Worm (Caenorhabditis elegans) whole organism, L4/young adult: ENCODE data around the gene dpy-11.
A peak's percentile ranks its signal among the peaks of the same experiment; 100 is the strongest.

Experiments used
- W03F9.2 ChIP-seq: fragments of 150-350 bp; optimal IDR thresholded peaks from 2 replicates; lab custom pipeline; 2014; ENCODE audit warnings: missing biosample characterization, missing genetic modification characterization
- dao-5 ChIP-seq: sonication (generic microtip); optimal IDR thresholded peaks from 2 replicates; lab custom pipeline; 2016; ENCODE audit warnings: missing genotype, missing genetic modification characterization, moderate library complexity, missing compliant biosample characterization
- him-1 ChIP-seq: sonication (generic microtip); optimal IDR thresholded peaks from 2 replicates; lab custom pipeline; 2016; ENCODE audit warnings: missing genotype, missing genetic modification reagents, missing genetic modification characterization, missing compliant biosample characterization

The dpy-11 gene

DNA sequence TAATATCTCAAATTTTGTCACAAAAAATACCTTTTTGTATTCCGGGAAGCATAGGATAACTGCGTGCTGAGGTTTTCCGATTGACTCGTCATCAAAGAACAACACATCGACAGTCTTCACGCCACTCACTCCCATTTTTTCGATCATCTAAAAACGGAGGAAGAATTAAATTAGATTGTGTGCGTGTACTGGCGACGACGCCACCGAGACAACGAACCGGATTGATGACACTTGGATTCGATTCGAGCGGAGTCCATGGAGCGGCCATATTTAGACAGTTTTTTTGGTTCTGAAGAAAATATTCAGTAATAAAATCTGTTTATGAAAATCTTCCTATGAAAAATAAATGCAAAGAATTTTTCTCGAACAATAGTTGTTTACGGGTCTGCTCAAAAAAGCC is 3.9 kb downstream of the dpy-11 start, which contains the start of gene ubh-1:
Gene ubh-1 (minus strand): TSS at position 289 of the 400 bp plus-strand sequence.
- TF ChIP-seq dao-5: no peak
- TF ChIP-seq W03F9.2: no peak

DNA sequence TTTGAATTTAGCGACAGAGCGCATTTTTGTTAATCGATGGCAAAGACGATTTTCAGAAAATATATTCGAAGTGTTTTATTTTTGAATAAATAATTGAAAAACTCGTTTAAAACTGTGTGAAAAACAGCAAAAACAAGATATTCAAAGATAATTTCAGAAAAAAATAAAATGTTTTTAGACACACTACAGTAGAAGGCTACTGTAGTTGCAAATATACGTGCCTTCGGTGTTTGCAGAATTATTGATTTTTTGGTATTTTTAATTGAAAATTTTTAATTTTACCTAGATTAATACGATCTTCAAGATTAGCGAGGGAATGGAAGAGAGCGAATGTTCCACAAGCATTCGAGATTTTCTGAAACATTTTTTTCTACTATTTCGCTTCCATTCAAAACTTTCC is 4.4 kb downstream of the dpy-11 start:
- no peak for TF ChIP-seq him-1
- TF ChIP-seq W03F9.2: no peak
- TF ChIP-seq dao-5: no peak

DNA sequence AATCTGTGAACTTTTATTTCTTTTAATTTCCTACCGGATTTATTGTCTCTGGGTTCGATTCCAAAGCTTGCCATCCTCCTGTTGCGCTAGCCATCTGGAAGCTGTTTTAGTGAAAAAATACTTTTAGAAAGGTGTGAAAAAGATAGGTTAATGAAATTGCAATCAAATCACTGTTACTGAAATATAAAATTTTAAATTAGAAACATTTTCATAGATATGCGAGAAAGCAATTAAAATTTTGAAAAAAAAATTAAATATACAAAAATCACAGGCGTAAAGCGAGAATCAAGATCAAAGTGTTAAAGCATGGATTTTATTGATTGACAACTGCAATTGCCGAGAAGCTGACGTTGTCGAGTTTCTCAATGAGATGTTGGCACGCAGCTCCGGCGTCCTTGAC is 5.3 kb downstream of the dpy-11 start, which contains the start of gene ubh-2:
Gene ubh-2 (minus strand): TSS at position 101 of the 400 bp plus-strand sequence.
- TF ChIP-seq W03F9.2 (no peak), dao-5 (no peak), him-1 (no peak)

DNA sequence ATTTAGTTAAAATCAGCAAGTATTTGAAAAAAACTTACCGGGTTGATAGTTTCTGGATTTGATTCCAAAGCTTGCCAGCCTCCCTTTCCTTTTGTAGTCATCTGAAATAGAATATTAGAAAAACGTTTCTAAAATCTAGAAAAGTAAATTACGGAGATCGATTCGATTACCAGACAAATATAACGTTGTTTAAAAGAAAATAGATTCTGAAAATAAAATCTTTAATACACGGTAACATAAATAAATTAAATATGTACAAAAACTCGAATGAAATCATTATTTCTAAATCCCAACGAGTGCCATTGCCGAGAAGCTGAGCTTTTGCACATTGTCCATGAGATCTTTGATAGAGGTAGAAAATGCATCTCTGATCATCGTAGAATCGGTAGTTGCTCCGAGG is 6.3 kb downstream of the dpy-11 start, which contains the start of gene ubh-3:
Gene ubh-3 (minus strand): TSS at position 101 of the 400 bp plus-strand sequence.
- no peak for TF ChIP-seq dao-5
- no peak for TF ChIP-seq him-1

DNA sequence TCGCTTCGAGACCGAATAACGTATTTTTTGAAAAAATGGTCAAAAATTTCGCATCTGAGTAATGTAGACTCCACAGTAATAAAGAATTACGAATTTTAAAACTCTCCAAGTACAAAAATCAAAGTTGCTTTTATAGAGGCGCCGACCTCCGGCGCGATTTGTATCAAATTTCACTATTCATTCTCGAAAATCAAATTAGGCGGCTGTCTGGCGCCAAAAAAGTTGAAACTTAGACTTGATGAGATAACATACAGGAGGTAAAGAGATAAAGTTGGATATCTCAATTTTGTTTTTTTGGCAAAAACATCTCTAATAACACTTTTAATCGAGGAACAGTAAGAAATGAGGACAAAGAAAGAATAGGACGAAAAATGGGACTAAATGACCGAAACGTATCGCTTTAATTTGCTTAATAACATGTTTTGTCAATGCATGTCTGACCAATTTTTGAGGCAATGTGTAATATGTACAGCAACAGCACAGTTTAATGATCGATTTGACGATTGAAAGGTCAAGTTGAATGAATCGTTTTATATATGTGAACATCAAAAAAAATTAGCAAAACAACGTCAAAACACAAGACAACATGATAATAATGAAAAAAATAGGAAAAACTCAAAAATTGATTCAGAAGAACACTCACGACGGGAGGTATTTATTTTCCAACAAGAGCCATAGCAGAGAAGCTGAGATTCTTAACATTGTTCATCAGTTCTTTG is 8.6 kb downstream of the dpy-11 start:
- TF ChIP-seq him-1: no peak

DNA sequence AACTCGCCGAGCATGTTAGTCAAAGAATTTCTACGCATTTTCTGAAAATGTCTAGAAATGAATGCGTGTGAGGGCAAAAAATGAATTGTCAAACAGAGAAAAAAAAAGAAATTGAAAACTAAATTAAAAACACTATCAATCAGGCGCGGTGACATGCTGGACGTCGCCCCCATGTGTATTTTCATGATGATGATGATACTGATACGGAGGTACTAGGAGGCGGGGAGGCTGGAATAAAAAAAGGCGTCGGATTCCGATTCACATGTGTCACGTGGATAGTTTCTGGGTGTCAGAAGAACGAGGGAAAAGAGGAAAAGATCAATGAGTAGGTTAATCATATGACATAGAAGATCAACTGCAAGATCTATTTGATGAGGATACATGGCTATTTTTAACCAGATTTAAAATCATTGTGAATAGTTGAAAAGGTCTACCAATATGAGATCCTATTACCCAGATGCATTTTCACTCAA is 9.7 kb downstream of the dpy-11 start, which contains the start of gene W01A11.7:
Gene W01A11.7 (minus strand): TSS at position 51 of the 473 bp plus-strand sequence.
- TF ChIP-seq W03F9.2: no peak
- no peak for TF ChIP-seq dao-5
- no peak for TF ChIP-seq him-1

DNA sequence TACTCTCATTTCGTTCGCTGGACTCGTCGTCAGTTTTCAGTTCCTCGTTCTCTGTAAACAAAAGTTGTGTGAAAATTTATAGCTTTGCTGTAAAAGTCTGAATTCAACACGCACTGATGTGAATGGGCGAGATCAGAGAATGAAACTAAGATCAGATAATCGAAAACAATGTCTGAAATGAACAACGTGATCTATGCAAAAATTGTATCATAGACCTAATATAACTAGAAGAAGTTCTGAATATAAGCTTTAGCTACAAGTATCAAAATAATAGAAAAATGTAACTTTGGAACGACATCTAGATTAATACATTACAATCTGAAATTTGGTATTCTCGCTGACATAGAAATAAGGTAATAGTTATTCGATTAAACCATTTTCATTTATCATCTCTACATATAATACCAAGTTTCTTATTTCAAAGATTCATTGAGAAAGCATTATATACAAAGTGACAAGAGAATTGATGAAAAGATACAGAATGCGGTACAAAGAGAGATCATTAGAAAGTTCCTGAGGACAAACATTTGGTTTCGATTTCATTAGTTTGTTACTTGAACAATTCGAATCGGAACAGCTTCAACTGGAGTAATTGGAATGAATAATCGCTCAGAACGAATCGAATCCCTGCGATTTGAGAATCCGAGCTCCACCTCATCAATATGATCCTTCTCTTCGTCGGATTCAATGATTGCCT is 10.8 kb downstream of the dpy-11 start, which contains the start of gene moc-2:
Gene moc-2 (minus strand): TSS at position 51 of the 697 bp plus-strand sequence.
- TF ChIP-seq him-1 (no peak), W03F9.2 (no peak), dao-5 (no peak)

DNA sequence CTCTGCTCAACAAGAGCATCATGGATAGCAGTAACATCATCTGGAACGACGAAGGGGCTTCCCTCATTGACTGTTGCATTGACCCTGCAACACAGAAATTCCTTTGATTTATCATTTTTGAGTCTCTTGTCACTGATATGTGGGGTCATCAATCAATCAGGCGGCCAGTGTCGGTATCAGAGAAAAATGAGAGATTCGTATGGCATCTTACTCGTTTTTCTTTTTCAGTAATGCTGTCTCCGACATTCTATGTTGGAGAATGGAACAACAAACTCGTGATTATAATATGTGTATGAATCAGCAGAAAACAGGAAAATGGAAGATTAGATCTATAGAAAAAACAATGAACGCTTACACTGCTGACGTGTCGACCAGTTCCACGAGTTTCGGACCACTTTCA is 11.9 kb downstream of the dpy-11 start:
- TF ChIP-seq him-1 (no peak), W03F9.2 (no peak), dao-5 (no peak)

DNA sequence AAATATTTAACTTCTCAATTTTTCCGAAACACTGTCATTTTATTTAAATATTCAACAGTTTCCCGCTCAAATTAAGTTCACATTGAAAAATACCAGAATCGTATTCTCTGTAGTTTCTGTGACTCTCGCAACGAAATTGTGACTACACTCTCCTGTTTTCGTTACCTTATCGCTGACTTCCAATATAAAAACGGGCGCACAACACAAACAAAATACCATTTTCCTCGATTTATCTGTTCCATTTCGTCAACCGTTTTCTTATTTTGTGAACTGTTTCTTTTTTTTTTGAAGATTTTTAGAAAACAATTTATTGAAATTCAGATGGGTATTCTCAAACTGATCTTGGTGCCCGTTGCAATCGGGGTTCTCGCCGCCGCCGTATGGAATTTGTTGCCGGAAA is 16.1 kb downstream of the dpy-11 start, which contains the start of gene W01A11.1:
Gene W01A11.1 (plus strand): TSS at position 322 of the 400 bp plus-strand sequence.
- TF ChIP-seq him-1 (no peak), W03F9.2 (no peak), dao-5 (no peak)

DNA sequence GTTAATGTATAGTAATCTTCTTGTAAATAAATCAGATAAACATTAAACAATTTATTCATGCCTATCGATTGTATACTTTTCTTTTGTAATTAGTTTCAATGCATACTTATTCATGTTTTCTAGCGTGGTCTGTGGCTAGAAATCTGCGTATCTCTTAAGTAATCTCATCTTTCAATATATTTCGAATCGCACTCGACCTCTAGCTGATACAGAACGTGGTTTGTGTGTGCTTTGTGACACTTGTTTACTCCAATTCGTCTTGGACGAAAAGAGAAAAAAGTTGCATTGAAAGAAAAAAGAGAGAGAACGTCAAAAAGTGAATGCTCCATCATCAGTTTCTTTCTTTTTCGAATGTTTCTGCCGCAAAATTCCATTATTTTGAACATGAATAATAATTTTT is 16.6 kb downstream of the dpy-11 start:
- TF ChIP-seq W03F9.2: no peak
- TF ChIP-seq him-1: no peak
- TF ChIP-seq dao-5: no peak

DNA sequence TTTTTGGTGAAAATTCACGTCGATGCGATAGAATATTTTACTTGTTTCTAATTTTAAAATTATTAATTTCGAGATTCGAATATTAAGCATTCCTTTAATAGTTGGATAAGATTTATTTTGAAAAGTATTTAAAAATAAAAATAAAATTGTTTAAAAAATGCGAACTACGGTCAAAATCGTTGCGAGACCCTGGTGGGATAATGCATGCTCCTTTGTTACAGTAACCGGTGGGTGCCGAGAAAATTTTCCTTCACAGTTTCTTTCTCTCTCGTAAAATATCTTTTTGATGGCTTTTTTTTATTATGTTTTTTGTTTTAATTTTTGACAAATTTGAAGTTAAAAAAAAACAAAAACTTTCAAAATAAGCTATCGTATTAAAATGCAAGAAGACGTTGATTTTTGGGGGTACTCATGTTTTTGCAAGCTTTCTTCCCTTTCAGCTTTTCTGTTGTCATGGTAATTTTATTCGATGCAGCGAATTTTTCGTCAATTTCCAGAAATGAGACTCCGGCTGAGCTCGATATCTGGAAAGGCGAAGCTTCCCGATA is 18.4 kb downstream of the dpy-11 start, which contains the start of gene dgtr-1:
Gene dgtr-1 (plus strand): TSS at position 498 of the 548 bp plus-strand sequence.
- TF ChIP-seq him-1: no peak
- peak; percentile 23 for TF ChIP-seq W03F9.2
- no peak for TF ChIP-seq dao-5

DNA sequence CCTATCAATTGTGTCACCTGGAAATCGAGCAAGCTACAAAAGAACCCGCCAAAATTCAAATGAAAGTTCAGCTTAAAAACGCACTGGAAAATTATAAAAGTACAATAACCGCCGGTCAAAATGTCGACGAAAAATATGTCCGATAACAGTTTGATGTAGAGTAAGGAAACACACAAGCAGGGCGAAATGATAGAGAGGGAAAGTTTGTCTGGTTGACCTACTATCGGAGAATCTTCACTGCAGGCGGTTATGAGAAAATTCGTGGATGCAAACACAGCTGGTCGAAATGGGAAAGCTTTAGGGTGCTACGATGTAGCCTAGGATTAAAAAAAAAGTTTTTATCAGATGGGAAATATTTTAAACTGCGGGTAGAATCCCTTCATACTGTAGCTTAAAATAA is 19.7 kb downstream of the dpy-11 start:
- TF ChIP-seq dao-5 (no peak), him-1 (no peak), W03F9.2 (no peak)

DNA sequence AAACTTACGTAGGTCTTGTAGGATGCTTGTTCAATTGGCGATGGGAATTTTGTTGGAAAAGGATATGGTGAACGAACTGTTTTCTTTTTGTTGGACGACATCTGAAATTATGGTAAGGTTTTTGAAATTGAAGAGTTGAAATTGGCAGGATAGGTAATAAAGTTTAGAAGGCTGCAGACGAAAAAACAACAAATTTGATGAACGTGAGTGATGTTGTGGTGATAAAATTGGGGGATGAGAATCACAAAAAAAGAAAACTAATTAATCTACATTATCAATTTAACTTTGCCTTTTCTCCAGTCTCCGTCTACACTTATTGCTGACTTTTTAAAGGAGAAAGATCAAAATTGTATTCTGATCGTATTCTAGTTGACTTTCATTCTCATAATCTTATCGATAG is 21.2 kb downstream of the dpy-11 start, which contains the start of gene cpt-6:
Gene cpt-6 (minus strand): TSS at position 101 of the 400 bp plus-strand sequence.
- TF ChIP-seq him-1 (no peak), W03F9.2 (no peak), dao-5 (no peak)

DNA sequence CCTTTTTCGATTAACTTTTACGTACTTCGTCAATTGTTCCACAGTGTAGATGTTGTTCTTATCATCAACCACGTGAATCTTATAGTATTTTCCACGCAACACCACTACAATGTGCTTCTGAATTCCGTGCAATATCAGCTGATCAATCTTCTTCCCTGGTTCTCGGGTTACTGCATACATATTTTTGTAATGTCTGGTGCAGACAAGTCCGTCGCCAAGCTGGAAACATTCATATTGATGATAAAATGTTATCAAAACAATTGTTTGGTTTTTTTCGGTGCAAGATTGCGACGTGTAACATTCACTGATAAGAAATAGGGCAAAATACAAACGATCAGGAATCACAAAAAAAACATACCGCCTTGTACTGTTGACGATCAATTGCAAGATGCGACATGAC is 22.5 kb downstream of the dpy-11 start:
- TF ChIP-seq W03F9.2 (no peak), dao-5 (no peak), him-1 (no peak)

DNA sequence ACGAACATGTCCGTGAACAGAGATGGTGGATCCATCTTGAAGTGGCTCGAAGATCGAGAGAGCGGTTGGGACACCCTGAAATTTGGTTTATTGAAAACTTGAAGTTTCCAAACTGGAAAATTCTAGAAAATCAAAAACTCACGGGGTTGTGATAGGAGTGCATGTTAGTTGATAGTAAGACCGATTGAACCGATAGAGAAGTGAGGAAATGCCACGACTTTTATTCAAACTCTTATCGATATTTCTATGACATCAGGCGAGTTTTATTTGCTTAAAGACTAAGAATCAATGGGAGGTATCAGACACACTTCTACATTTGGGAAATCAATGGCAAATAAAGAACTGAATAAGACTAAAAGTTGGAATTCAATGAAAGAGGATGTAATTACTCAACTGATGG is 26.2 kb downstream of the dpy-11 start, which contains the start of gene lec-10:
Gene lec-10 (minus strand): TSS at position 272 of the 400 bp plus-strand sequence.
- no peak for TF ChIP-seq him-1
- no peak for TF ChIP-seq W03F9.2
- TF ChIP-seq dao-5: no peak
